Worm (Caenorhabditis elegans) whole organism, late embryonic: Measurements from ENCODE around the gene nrde-4.

Experiments
- F13H6.1 ChIP-seq: sonication (generic microtip); optimal IDR thresholded peaks from 2 replicates; lab custom pipeline; 2016; ENCODE audit warnings: missing genetic modification characterization, missing compliant biosample characterization
- ceh-34 ChIP-seq: sonication (generic microtip); optimal IDR thresholded peaks from 2 replicates; lab custom pipeline; 2016; ENCODE audit warnings: mild to moderate bottlenecking, missing genetic modification characterization, missing compliant biosample characterization
- odd-2 ChIP-seq: sonication (generic microtip); optimal IDR thresholded peaks from 2 replicates; lab custom pipeline; 2017; ENCODE audit warnings: antibody characterized with exemption, mild to moderate bottlenecking, missing genetic modification characterization, missing compliant biosample characterization
- pag-3 ChIP-seq: sonication (generic microtip); optimal IDR thresholded peaks from 2 replicates; lab custom pipeline; 2016; ENCODE audit warnings: missing compliant biosample characterization, missing genetic modification characterization, borderline replicate concordance
- pat-9 ChIP-seq: fragments of 200-800 bp; sonication (Bioruptor generic); optimal IDR thresholded peaks from 2 replicates; lab custom pipeline; 2018; ENCODE audit warnings: mild to moderate bottlenecking, missing genetic modification characterization, moderate library complexity, missing compliant biosample characterization
- pha-4 ChIP-seq: fragments of 150-350 bp; optimal IDR thresholded peaks from 2 replicates; lab custom pipeline; 2018; ENCODE audit warnings: missing biosample characterization, missing genetic modification reagents, missing genetic modification characterization
- rnt-1 ChIP-seq: sonication (generic microtip); optimal IDR thresholded peaks from 2 replicates; lab custom pipeline; 2016; ENCODE audit warnings: missing genetic modification characterization, missing compliant biosample characterization

DNA sequence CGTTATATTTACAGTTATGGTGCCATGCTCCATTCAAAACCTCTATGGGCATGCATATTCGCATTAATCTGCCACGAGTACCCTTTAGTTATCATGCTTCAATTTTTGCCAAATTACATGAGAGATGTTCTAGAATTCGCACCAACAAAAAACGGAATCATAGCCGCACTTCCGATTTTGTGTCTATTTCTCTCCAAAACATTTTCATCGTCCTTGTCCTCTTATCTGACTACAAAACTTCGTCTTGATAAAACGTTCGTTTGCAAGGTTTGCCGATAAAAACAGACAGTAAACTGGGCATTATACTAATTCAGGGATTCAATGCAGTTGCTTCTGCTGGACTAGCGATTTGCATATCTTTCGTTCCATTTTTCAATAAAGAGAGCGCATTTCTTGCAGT is 864 bp downstream of the nrde-4 start:
- TF ChIP-seq pha-4 (tag; lab: Kevin White, UChicago) (no peak), odd-2 (tag; lab: Kevin White, UChicago) (no peak), F13H6.1 (tag; lab: Kevin White, UChicago) (no peak), ceh-34 (tag; lab: Kevin White, UChicago) (no peak), pag-3 (tag; lab: Kevin White, UChicago) (no peak), rnt-1 (tag; lab: Kevin White, UChicago) (no peak), pat-9 (tag; lab: Kevin White, UChicago) (no peak)
